Worm (Caenorhabditis elegans) whole organism, mixed stage, embryonic: ENCODE results near the gene F20D6.11.

Experiments used
- M03D4.4 ChIP-seq: sonication (generic microtip); optimal IDR thresholded peaks from 2 replicates; lab custom pipeline; 2017; ENCODE audit warnings: mild to moderate bottlenecking, missing genetic modification characterization, missing compliant biosample characterization
- bed-3 ChIP-seq: fragments of 200-800 bp; sonication (Bioruptor generic); optimal IDR thresholded peaks from 3 replicates; lab custom pipeline; 2018; ENCODE audit warnings: mild to moderate bottlenecking, missing genetic modification characterization, moderate library complexity, missing compliant biosample characterization
- blmp-1 ChIP-seq: fragments of 150-350 bp; optimal IDR thresholded peaks from 2 replicates; lab custom pipeline; 2014; ENCODE audit warnings: missing biosample characterization, missing genetic modification characterization
- ceh-39 ChIP-seq: fragments of 150-350 bp; optimal IDR thresholded peaks from 2 replicates; lab custom pipeline; 2014; ENCODE audit warnings: missing biosample characterization, missing genetic modification characterization
- ceh-83 ChIP-seq: fragments of 200-800 bp; sonication (Bioruptor generic); optimal IDR thresholded peaks from 2 replicates; lab custom pipeline; 2018; ENCODE audit warnings: mild to moderate bottlenecking, missing genetic modification characterization, missing compliant biosample characterization
- ces-1 ChIP-seq: fragments of 150-350 bp; optimal IDR thresholded peaks from 2 replicates; lab custom pipeline; 2014; ENCODE audit warnings: missing biosample characterization, missing genetic modification reagents, missing genetic modification characterization
- cnd-1 ChIP-seq: fragments of 200-800 bp; sonication (Bioruptor generic); optimal IDR thresholded peaks from 2 replicates; lab custom pipeline; 2018; ENCODE audit warnings: mild to moderate bottlenecking, missing genetic modification characterization, missing compliant biosample characterization
- elt-1 ChIP-seq: sonication (generic microtip); optimal IDR thresholded peaks from 2 replicates; lab custom pipeline; 2017; ENCODE audit warnings: missing genetic modification characterization, mild to moderate bottlenecking, missing compliant biosample characterization, antibody characterized with exemption, moderate library complexity, borderline replicate concordance; ENCODE audit not compliant: insufficient read depth
- elt-3 ChIP-seq: fragments of 150-350 bp; optimal IDR thresholded peaks from 2 replicates; lab custom pipeline; 2014; ENCODE audit warnings: missing biosample characterization, missing genetic modification characterization
- flh-1 ChIP-seq: fragments of 200-800 bp; sonication (Bioruptor generic); optimal IDR thresholded peaks from 2 replicates; lab custom pipeline; 2018; ENCODE audit warnings: mild to moderate bottlenecking, missing genetic modification characterization, moderate library complexity, missing compliant biosample characterization
- ham-2 ChIP-seq: fragments of 200-800 bp; sonication (Bioruptor generic); optimal IDR thresholded peaks from 2 replicates; lab custom pipeline; 2018; ENCODE audit warnings: mild to moderate bottlenecking, missing genetic modification characterization, missing compliant biosample characterization
- hlh-1 ChIP-seq: fragments of 150-350 bp; optimal IDR thresholded peaks from 2 replicates; lab custom pipeline; 2014; ENCODE audit warnings: missing biosample characterization, missing genetic modification reagents, missing genetic modification characterization
- lin-13 ChIP-seq: fragments of 150-350 bp; optimal IDR thresholded peaks from 2 replicates; lab custom pipeline; 2014; ENCODE audit warnings: missing biosample characterization, missing genetic modification characterization
- lin-32 ChIP-seq: fragments of 200-800 bp; sonication (Bioruptor generic); optimal IDR thresholded peaks from 2 replicates; lab custom pipeline; 2018; ENCODE audit warnings: mild to moderate bottlenecking, missing genetic modification characterization, missing compliant biosample characterization
- lsy-2 ChIP-seq: fragments of 150-350 bp; optimal IDR thresholded peaks from 2 replicates; lab custom pipeline; 2014; ENCODE audit warnings: missing biosample characterization, missing genetic modification characterization
- mab-5 ChIP-seq: fragments of 150-350 bp; optimal IDR thresholded peaks from 2 replicates; lab custom pipeline; 2014; ENCODE audit warnings: missing biosample characterization, missing genetic modification characterization
- mep-1 ChIP-seq: fragments of 150-350 bp; optimal IDR thresholded peaks from 2 replicates; lab custom pipeline; 2017; ENCODE audit warnings: missing biosample characterization, missing genetic modification reagents, missing genetic modification characterization, inconsistent platforms
- mls-2 ChIP-seq: sonication (generic microtip); optimal IDR thresholded peaks from 2 replicates; lab custom pipeline; 2016; ENCODE audit warnings: mild to moderate bottlenecking, missing genetic modification characterization, moderate library complexity, missing compliant biosample characterization
- nhr-12 ChIP-seq: fragments of 150-350 bp; optimal IDR thresholded peaks from 2 replicates; lab custom pipeline; 2014; ENCODE audit warnings: missing biosample characterization, missing genetic modification characterization
- nhr-2 ChIP-seq: fragments of 150-350 bp; optimal IDR thresholded peaks from 2 replicates; lab custom pipeline; 2014; ENCODE audit warnings: missing biosample characterization, missing genetic modification characterization
- nhr-28 ChIP-seq: fragments of 150-350 bp; optimal IDR thresholded peaks from 2 replicates; lab custom pipeline; 2014; ENCODE audit warnings: missing biosample characterization, missing genetic modification characterization
- nhr-76 ChIP-seq: sonication (generic microtip); optimal IDR thresholded peaks from 2 replicates; lab custom pipeline; 2017; ENCODE audit warnings: missing biosample characterization, missing genetic modification characterization
- pha-4 ChIP-seq: fragments of 150-350 bp; optimal IDR thresholded peaks from 2 replicates; lab custom pipeline; 2018; ENCODE audit warnings: missing biosample characterization, missing genetic modification reagents, missing genetic modification characterization
- sem-2 ChIP-seq: fragments of 200-800 bp; sonication (Bioruptor generic); optimal IDR thresholded peaks from 2 replicates; lab custom pipeline; 2018; ENCODE audit warnings: mild to moderate bottlenecking, missing genetic modification characterization, missing compliant biosample characterization
- snpc-4 ChIP-seq: fragments of 150-350 bp; optimal IDR thresholded peaks from 2 replicates; lab custom pipeline; 2014; ENCODE audit warnings: missing biosample characterization, missing genetic modification characterization
- sptf-1 ChIP-seq: sonication (generic microtip); optimal IDR thresholded peaks from 2 replicates; lab custom pipeline; 2017; ENCODE audit warnings: mild to moderate bottlenecking, missing genetic modification characterization, moderate library complexity, missing compliant biosample characterization
- unc-120 ChIP-seq: sonication (generic microtip); optimal IDR thresholded peaks from 2 replicates; lab custom pipeline; 2017; ENCODE audit warnings: missing genetic modification characterization, missing compliant biosample characterization; ENCODE audit not compliant: poor library complexity, severe bottlenecking
- unc-39 ChIP-seq: fragments of 150-350 bp; optimal IDR thresholded peaks from 2 replicates; lab custom pipeline; 2014; ENCODE audit warnings: missing biosample characterization, missing genetic modification characterization
- unc-62 ChIP-seq: fragments of 150-350 bp; optimal IDR thresholded peaks from 2 replicates; lab custom pipeline; 2014; ENCODE audit warnings: missing biosample characterization, missing genetic modification reagents, missing genetic modification characterization
- zip-8 ChIP-seq: fragments of 150-350 bp; optimal IDR thresholded peaks from 2 replicates; lab custom pipeline; 2014; ENCODE audit warnings: missing biosample characterization, missing genetic modification characterization
- ztf-11 ChIP-seq: fragments of 150-350 bp; optimal IDR thresholded peaks from 2 replicates; lab custom pipeline; 2014; ENCODE audit warnings: missing biosample characterization, missing genetic modification characterization

Gene F20D6.11

ce11 chrV:8195889-8196418, 2.9 kb downstream of the F20D6.11 start, which contains the start of gene F20D6.10:
Gene F20D6.10, minus strand, starts transcription at chrV:8195939.
- TF ChIP-seq snpc-4 (no peak), sem-2 (GFP tag; lab: Kevin White, UChicago) (no peak), hlh-1 (peak; percentile 91), zip-8 (no peak), unc-62 (GFP tag; lab: Kevin White, UChicago) (peak; percentile 77), unc-120 (tag; lab: Kevin White, UChicago) (peak; percentile 62)

- TF ChIP-seq flh-1 (GFP tag; lab: Kevin White, UChicago) (no peak), snpc-4 (no peak), unc-62 (GFP tag; lab: Kevin White, UChicago) (no peak), sem-2 (GFP tag; lab: Kevin White, UChicago) (no peak), mls-2 (tag; lab: Kevin White, UChicago) (no peak), cnd-1 (tag; lab: Kevin White, UChicago) (no peak), pha-4 (tag; lab: Kevin White, UChicago) (no peak), ham-2 (GFP tag; lab: Kevin White, UChicago) (no peak), mab-5 (tag; lab: Kevin White, UChicago) (no peak)
Measured at ce11 chrV:8190430-8190829, 8.5 kb downstream of the F20D6.11 start, which contains the start of gene F20D6.1. Gene F20D6.1, plus strand, starts transcription at chrV:8190730.

- TF ChIP-seq nhr-76 (tag; lab: Kevin White, UChicago) = no peak
- no peak for TF ChIP-seq hlh-1
- TF ChIP-seq unc-120 (tag; lab: Kevin White, UChicago) = no peak
- TF ChIP-seq bed-3 = no peak
- TF ChIP-seq pha-4 (tag; lab: Kevin White, UChicago) = no peak
- no peak for TF ChIP-seq lsy-2
Measured at ce11 chrV:8190016-8190415, 8.9 kb downstream of the F20D6.11 start, which contains the start of gene F20D6.12. Gene F20D6.12, minus strand, starts transcription at chrV:8190116.

DNA sequence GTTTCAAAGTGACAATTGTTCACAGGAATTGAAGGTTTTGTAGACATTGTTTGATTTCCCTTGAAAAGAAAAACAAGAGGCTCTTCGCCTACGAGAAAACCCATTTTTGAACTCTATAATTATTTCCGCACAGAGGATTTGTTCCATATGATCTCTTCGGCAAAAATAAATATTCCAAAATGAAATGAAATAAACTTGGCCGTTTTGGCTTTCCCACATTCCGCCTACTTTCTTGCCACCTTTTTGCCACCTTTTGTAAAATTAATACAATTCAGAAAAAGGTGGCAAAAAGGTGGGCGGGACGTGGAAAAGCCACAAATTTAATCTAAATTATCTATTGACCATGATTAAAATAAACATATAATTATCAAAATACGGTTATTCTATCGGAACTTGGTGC, 10.5 kb downstream of the F20D6.11 start, which contains the start of gene F20D6.15:
TSS of gene F20D6.15 (minus strand) at position 47 of the 400 bp plus-strand sequence.
- TF ChIP-seq hlh-1 = no peak
- no peak for TF ChIP-seq flh-1 (GFP tag; lab: Kevin White, UChicago)
- TF ChIP-seq ceh-39 (tag; lab: Kevin White, UChicago) = no peak
- no peak for TF ChIP-seq bed-3
- TF ChIP-seq pha-4 (tag; lab: Kevin White, UChicago) = no peak
- no peak for TF ChIP-seq ceh-83
- no peak for TF ChIP-seq sptf-1
- no peak for TF ChIP-seq elt-1 (tag; lab: Kevin White, UChicago)
- no peak for TF ChIP-seq mls-2 (tag; lab: Kevin White, UChicago)

ce11 chrV:8185737-8186136, 13.2 kb downstream of the F20D6.11 start, which contains the start of gene F20D6.2:
Gene F20D6.2, plus strand, starts transcription at chrV:8186037.
- no peak for TF ChIP-seq unc-39 (tag; lab: Kevin White, UChicago)
- TF ChIP-seq mep-1 = no peak
- no peak for TF ChIP-seq nhr-2 (tag; lab: Kevin White, UChicago)
- no peak for TF ChIP-seq snpc-4
- TF ChIP-seq elt-3 (tag; lab: Kevin White, UChicago) = no peak
- TF ChIP-seq unc-62 (GFP tag; lab: Kevin White, UChicago) = no peak
- no peak for TF ChIP-seq ceh-39 (tag; lab: Kevin White, UChicago)
- TF ChIP-seq zip-8 = no peak
- no peak for TF ChIP-seq cnd-1 (tag; lab: Kevin White, UChicago)
- no peak for TF ChIP-seq lin-13
- TF ChIP-seq ztf-11 (tag; lab: Kevin White, UChicago) = no peak
- TF ChIP-seq lsy-2 = no peak
- TF ChIP-seq elt-1 (tag; lab: Kevin White, UChicago) = no peak
- TF ChIP-seq sem-2 (GFP tag; lab: Kevin White, UChicago) = no peak
- TF ChIP-seq ham-2 (GFP tag; lab: Kevin White, UChicago) = no peak
- no peak for TF ChIP-seq pha-4 (tag; lab: Kevin White, UChicago)
- no peak for TF ChIP-seq flh-1 (GFP tag; lab: Kevin White, UChicago)
- TF ChIP-seq nhr-12 (tag; lab: Kevin White, UChicago) = no peak
- no peak for TF ChIP-seq sptf-1
- TF ChIP-seq bed-3 = no peak

ce11 chrV:8183384-8183783, 15.5 kb downstream of the F20D6.11 start, which contains the start of gene srp-8:
Gene srp-8, plus strand, starts transcription at chrV:8183684.
- TF ChIP-seq ces-1 (GFP tag; lab: Kevin White, UChicago) (no peak), nhr-2 (tag; lab: Kevin White, UChicago) (no peak), zip-8 (no peak), elt-1 (tag; lab: Kevin White, UChicago) (no peak), elt-3 (tag; lab: Kevin White, UChicago) (no peak), pha-4 (tag; lab: Kevin White, UChicago) (no peak), cnd-1 (tag; lab: Kevin White, UChicago) (no peak), M03D4.4 (tag; lab: Kevin White, UChicago) (no peak), unc-39 (tag; lab: Kevin White, UChicago) (no peak), sem-2 (GFP tag; lab: Kevin White, UChicago) (no peak), lin-32 (GFP tag; lab: Kevin White, UChicago) (no peak), ceh-39 (tag; lab: Kevin White, UChicago) (no peak), blmp-1 (tag; lab: Kevin White, UChicago) (no peak), unc-120 (tag; lab: Kevin White, UChicago) (no peak), mep-1 (no peak), hlh-1 (no peak), mls-2 (tag; lab: Kevin White, UChicago) (no peak), nhr-28 (no peak)
